Worm (Caenorhabditis elegans): ENCODE measurements around the gene E04F6.15.

DNA sequence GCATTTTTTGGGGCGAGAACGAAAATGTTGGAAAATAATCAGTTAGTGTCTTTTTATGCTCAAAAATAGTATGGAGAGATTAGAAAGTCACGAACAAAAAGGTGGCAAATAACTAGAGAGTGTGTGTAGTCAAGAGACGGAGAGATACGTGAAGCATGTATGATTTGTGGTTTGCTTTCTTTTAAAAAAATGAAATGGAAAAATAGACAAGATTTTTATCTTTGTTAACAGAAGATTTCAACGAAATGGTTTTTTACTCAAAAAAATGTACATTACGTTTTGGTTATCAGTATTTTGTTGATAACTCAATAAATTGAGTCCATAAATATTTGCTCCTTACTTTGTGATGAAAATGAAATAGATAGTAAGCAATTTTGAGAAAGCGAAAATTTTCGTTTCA, 1.9 kb downstream of the E04F6.15 start, which contains the start of gene dhs-7:
- TF ChIP-seq elt-4 (tag; optimal IDR thresholded peaks at IDR 0.05), result no peak
- no peak for TF ChIP-seq F13H6.1 (tag; optimal IDR thresholded peaks at IDR 0.05)
- no peak for TF ChIP-seq ama-1 (optimal IDR thresholded peaks at IDR 0.05)
- TF ChIP-seq ceh-45 (GFP tag; IDR thresholded peaks at IDR 0.05), result no peak
- TF ChIP-seq npax-4 (tag; optimal IDR thresholded peaks at IDR 0.05), result no peak
- no peak for TF ChIP-seq ets-4 (tag; optimal IDR thresholded peaks at IDR 0.05)
- TF ChIP-seq nhr-11 (tag; optimal IDR thresholded peaks at IDR 0.05), result no peak
- TF ChIP-seq C08G9.2 (tag; optimal IDR thresholded peaks at IDR 0.05), result no peak
